Fruit fly (Drosophila melanogaster): Measurements from ENCODE around the gene Elo68beta.
A peak's percentile ranks its signal among the peaks of the same experiment; 100 is the strongest.

Elo68beta gene

dm6 chr3L:11070372-11070854 is 31.1 kb downstream of the Elo68beta start, which contains the start of gene Mocs1:
Gene Mocs1 (plus strand): TSS chr3L:11070526.
- peak; percentile 48; the same call in 2 of the 3 replicates for TF ChIP-seq fd96Ca (GFP tag; IDR thresholded peaks at IDR 0.05)
- TF ChIP-seq Ets98B (GFP tag; IDR thresholded peaks at IDR 0.05) = peak; percentile 53; the same call in 1 of the 2 replicates
- TF ChIP-seq CG9948 (tag; optimal IDR thresholded peaks at IDR 0.05) = no peak
- TF ChIP-seq EcR (GFP tag; optimal IDR thresholded peaks at IDR 0.05) = no peak
- peak; percentile 54 for TF ChIP-seq CG32121 (GFP tag; IDR thresholded peaks at IDR 0.05)

dm6 chr3L:11069764-11070163 is 31.7 kb downstream of the Elo68beta start, which contains the start of gene CG6310:
Gene CG6310 (minus strand): TSS chr3L:11069864.
- no peak for TF ChIP-seq Pif1A (GFP tag; optimal IDR thresholded peaks at IDR 0.05)
- no peak for TF ChIP-seq Ets98B (GFP tag; IDR thresholded peaks at IDR 0.05)
- no peak for TF ChIP-seq CG8159 (tag; optimal IDR thresholded peaks at IDR 0.05)

dm6 chr3L:11065850-11066249 is 35.6 kb downstream of the Elo68beta start:
- no peak for TF ChIP-seq Ets98B (GFP tag; IDR thresholded peaks at IDR 0.05)
- no peak for TF ChIP-seq CG12605 (GFP tag; IDR thresholded peaks at IDR 0.05)
- peak; percentile 16; the same call in 1 of the 2 replicates for TF ChIP-seq CG32121 (GFP tag; IDR thresholded peaks at IDR 0.05)
- no peak for TF ChIP-seq CG10348 (GFP tag; IDR thresholded peaks at IDR 0.05)
- TF ChIP-seq fd96Ca (GFP tag; IDR thresholded peaks at IDR 0.05) = no peak

- TF ChIP-seq rn (GFP tag; IDR thresholded peaks at IDR 0.05) = peak; percentile 69
- TF ChIP-seq Pif1A (GFP tag; optimal IDR thresholded peaks at IDR 0.05) = peak; percentile 78
- no peak for TF ChIP-seq EcR (GFP tag; optimal IDR thresholded peaks at IDR 0.05)
- peak; percentile 52; the same call in 2 of the 3 replicates for TF ChIP-seq fd96Ca (GFP tag; IDR thresholded peaks at IDR 0.05)
- TF ChIP-seq CG14655 (GFP tag; optimal IDR thresholded peaks at IDR 0.05) = no peak
- no peak for TF ChIP-seq gl (tag; optimal IDR thresholded peaks at IDR 0.05)
- TF ChIP-seq CG15710 (tag; optimal IDR thresholded peaks at IDR 0.05) = peak; percentile 78
- TF ChIP-seq CG8159 (tag; optimal IDR thresholded peaks at IDR 0.05) = peak; percentile 52
- peak; percentile 77 for TF ChIP-seq Ets98B (GFP tag; IDR thresholded peaks at IDR 0.05)
- peak; percentile 76 for TF ChIP-seq Snoo (tag; optimal IDR thresholded peaks at IDR 0.05)
- peak; percentile 71 for TF ChIP-seq Pif1B (GFP tag; optimal IDR thresholded peaks at IDR 0.05)
- TF ChIP-seq CG9948 (tag; optimal IDR thresholded peaks at IDR 0.05) = peak; percentile 74
- peak; percentile 70 for TF ChIP-seq CG8301 (tag; optimal IDR thresholded peaks at IDR 0.05)
- TF ChIP-seq CG4496 (GFP tag; IDR thresholded peaks at IDR 0.05) = peak; percentile 83
- TF ChIP-seq CG17806 (tag; optimal IDR thresholded peaks at IDR 0.05) = peak; percentile 75
- TF ChIP-seq CG34367 (tag; optimal IDR thresholded peaks at IDR 0.05) = peak; percentile 56
- TF ChIP-seq CG13204 (GFP tag; optimal IDR thresholded peaks at IDR 0.05) = no peak
- no peak for TF ChIP-seq CG12605 (GFP tag; IDR thresholded peaks at IDR 0.05)
- TF ChIP-seq D1 (tag; optimal IDR thresholded peaks at IDR 0.05) = no peak
- no peak for TF ChIP-seq CG10348 (GFP tag; IDR thresholded peaks at IDR 0.05)
- TF ChIP-seq CG32121 (GFP tag; IDR thresholded peaks at IDR 0.05) = peak; percentile 86
Measured at dm6 chr3L:11064689-11065088, 36.8 kb downstream of the Elo68beta start, which contains the start of the genes CG32075, CG45101 and SuUR. Gene CG32075 (minus strand): TSS chr3L:11064941. Gene CG45101 (plus strand): TSS chr3L:11064991. Gene SuUR (plus strand): TSS chr3L:11064991.

- TF ChIP-seq Pif1A (GFP tag; optimal IDR thresholded peaks at IDR 0.05) (no peak), CG17806 (tag; optimal IDR thresholded peaks at IDR 0.05) (no peak), CG34367 (tag; optimal IDR thresholded peaks at IDR 0.05) (no peak), CG15710 (tag; optimal IDR thresholded peaks at IDR 0.05) (no peak), Snoo (tag; optimal IDR thresholded peaks at IDR 0.05) (no peak), Pif1B (GFP tag; optimal IDR thresholded peaks at IDR 0.05) (no peak), fd96Ca (GFP tag; IDR thresholded peaks at IDR 0.05) (no peak)
Measured at dm6 chr3L:11062441-11062840, 39.1 kb downstream of the Elo68beta start, which contains the start of gene CG32069. Gene CG32069 (minus strand): TSS chr3L:11062614.

- TF ChIP-seq CG8159 (tag; optimal IDR thresholded peaks at IDR 0.05) (peak; percentile 77), CG14655 (GFP tag; optimal IDR thresholded peaks at IDR 0.05) (peak; percentile 74), CG8301 (tag; optimal IDR thresholded peaks at IDR 0.05) (peak; percentile 77), D1 (tag; optimal IDR thresholded peaks at IDR 0.05) (no peak), Snoo (tag; optimal IDR thresholded peaks at IDR 0.05) (peak; percentile 58), CG17806 (tag; optimal IDR thresholded peaks at IDR 0.05) (peak; percentile 75), gl (tag; optimal IDR thresholded peaks at IDR 0.05) (peak; percentile 0), CG4496 (GFP tag; IDR thresholded peaks at IDR 0.05) (peak; percentile 70; the same call in 2 of the 3 replicates), CG10348 (GFP tag; IDR thresholded peaks at IDR 0.05) (no peak), fd96Ca (GFP tag; IDR thresholded peaks at IDR 0.05) (no peak), CG12605 (GFP tag; IDR thresholded peaks at IDR 0.05) (peak; percentile 76), CG34367 (tag; optimal IDR thresholded peaks at IDR 0.05) (peak; percentile 66), CG9948 (tag; optimal IDR thresholded peaks at IDR 0.05) (peak; percentile 72), CG32121 (GFP tag; IDR thresholded peaks at IDR 0.05) (peak; percentile 69), CG15710 (tag; optimal IDR thresholded peaks at IDR 0.05) (peak; percentile 70), EcR (GFP tag; optimal IDR thresholded peaks at IDR 0.05) (no peak), Ets98B (GFP tag; IDR thresholded peaks at IDR 0.05) (peak; percentile 73), rn (GFP tag; IDR thresholded peaks at IDR 0.05) (no peak), Pif1A (GFP tag; optimal IDR thresholded peaks at IDR 0.05) (peak; percentile 69), CG13204 (GFP tag; optimal IDR thresholded peaks at IDR 0.05) (no peak), Pif1B (GFP tag; optimal IDR thresholded peaks at IDR 0.05) (peak; percentile 69)
Measured at dm6 chr3L:11061200-11061599, 40.3 kb downstream of the Elo68beta start, which contains the start of the genes CG6321 and Blos2. Gene CG6321 (minus strand): TSS chr3L:11061224. Gene Blos2 (plus strand): TSS chr3L:11061571.
